Worm (Caenorhabditis elegans): ENCODE measurements around the gene gsp-2.
A peak's percentile ranks its signal among the peaks of the same experiment; 100 is the strongest.

The gsp-2 gene

DNA sequence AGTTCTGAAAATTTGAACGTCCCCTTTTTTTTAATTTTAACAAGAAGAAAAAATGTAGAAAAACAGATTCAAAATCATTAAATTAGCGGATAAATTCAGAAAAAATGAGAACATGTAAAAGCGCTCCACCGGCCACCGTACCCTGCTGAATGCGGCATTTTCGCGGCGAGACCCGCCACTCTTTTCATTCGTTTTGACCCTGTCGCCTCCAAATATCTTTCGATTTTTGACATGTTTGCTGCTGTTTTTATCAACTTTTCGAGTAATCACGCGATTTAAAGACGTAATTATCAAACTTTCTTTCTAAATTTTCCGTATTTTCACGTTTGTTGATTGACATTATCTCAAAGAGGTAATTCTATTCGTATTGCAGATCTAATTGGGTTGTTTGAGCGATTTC, at the start of gene gsp-2:
gsp-2 (plus strand) TSS at position 374 of the 400 bp plus-strand sequence.
- TF ChIP-seq W03F9.2 (tag; optimal IDR thresholded peaks at IDR 0.05), result peak; percentile 85
- TF ChIP-seq him-1 (tag; optimal IDR thresholded peaks at IDR 0.05), result no peak

DNA sequence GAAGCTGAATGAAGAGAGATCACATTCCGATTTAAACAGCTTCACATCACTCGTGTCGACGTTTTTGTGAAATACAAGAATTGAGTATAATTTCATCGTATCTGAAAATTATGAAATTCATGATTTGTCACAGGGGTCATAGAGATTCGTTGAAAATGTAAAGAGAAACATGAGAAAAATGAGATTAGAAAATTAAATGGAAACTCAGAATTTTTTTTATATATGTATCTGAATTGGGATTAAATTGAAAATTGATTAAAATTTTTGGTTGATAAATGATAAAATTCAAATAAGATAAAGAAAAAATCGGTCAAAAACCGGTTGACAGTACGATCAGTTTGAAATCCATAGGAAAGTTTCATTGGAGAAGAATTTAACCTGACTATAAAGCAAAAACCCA, 48.9 kb upstream of the gsp-2 start, which contains the start of gene ykt-6:
ykt-6 (minus strand) TSS at position 101 of the 400 bp plus-strand sequence.
- TF ChIP-seq him-1 (tag; optimal IDR thresholded peaks at IDR 0.05) (no peak), dao-5 (tag; optimal IDR thresholded peaks at IDR 0.05) (no peak), W03F9.2 (tag; optimal IDR thresholded peaks at IDR 0.05) (no peak)

DNA sequence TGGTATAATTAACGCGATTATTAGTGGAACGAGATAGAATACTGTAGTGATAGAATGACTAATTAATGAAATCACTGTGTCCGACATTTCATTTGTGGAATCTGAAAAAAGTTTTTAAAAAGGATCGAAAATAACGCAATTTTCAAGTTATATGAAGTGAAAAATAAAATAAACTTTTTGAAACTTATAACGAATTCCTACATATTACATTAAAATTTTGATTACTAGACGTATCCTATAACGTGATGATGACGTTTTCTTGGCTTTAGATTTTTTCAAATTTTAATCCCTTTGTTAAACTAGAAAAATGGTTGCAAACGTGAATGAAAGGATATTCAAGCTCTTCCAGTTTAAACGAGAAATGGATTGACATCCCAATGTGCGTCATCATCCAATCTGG, 45.9 kb upstream of the gsp-2 start, which contains the start of gene algn-11:
algn-11 (minus strand) TSS at position 101 of the 400 bp plus-strand sequence.
- TF ChIP-seq him-1 (tag; optimal IDR thresholded peaks at IDR 0.05) (no peak), dao-5 (tag; optimal IDR thresholded peaks at IDR 0.05) (no peak), W03F9.2 (tag; optimal IDR thresholded peaks at IDR 0.05) (no peak)

DNA sequence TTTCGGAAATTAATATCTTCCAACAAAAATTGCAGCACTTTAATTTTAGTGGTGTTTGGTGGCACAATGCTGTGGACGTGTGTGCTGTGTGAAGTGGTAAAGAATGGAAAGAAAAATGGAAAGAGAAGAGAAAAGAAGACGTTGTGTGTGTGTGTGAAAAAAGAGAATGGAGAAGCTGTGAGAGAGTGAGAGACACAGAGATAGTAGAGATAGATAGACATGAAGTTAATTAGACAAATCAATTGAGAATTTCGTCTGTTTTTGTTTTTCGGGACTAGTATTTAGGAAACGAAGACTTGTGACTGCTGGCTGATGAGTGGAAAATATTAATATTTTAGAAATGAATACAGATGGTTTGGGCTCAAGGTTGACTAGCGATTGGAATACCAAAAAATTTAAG, 45.2 kb upstream of the gsp-2 start:
- TF ChIP-seq W03F9.2 (tag; optimal IDR thresholded peaks at IDR 0.05) (no peak), him-1 (tag; optimal IDR thresholded peaks at IDR 0.05) (no peak), dao-5 (tag; optimal IDR thresholded peaks at IDR 0.05) (no peak)

- no peak for TF ChIP-seq dao-5 (tag; optimal IDR thresholded peaks at IDR 0.05)
Measured at ce11 chrIII:7292569-7292968, 43.8 kb upstream of the gsp-2 start.

DNA sequence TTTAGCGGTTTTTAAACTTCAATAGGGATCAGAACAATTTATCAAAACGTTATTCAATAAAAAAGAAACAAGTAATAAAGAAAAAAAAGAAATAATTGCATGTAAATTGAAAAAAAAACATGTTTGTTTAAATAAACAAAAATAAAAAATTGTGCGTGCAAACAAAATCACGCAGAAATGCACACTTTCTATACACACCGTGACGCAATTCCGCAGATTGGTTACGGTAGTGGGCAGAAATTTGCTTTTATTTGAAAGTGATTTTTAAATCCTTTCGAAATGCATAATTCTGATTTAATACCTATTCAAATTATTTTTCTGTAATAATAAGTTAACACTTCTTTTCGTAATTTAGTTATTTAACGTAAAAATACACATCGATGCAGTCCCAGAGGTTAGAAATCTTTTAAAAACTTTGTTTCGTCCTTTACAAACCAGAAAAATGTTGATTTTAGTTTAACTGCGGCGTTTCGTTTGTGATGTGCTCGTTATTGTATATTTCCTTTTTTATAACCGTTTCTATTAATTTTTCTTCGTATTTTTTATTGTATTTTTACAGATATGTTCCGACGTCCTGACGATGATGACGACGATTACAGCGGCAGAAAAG, 43.2 kb upstream of the gsp-2 start, which contains the start of gene cwf-19L2:
cwf-19L2 (plus strand) TSS at position 560 of the 610 bp plus-strand sequence.
- peak; percentile 27 for TF ChIP-seq W03F9.2 (tag; optimal IDR thresholded peaks at IDR 0.05)
- no peak for TF ChIP-seq dao-5 (tag; optimal IDR thresholded peaks at IDR 0.05)

ce11 chrIII:7296092-7296668, 40.2 kb upstream of the gsp-2 start:
- TF ChIP-seq dao-5 (tag; optimal IDR thresholded peaks at IDR 0.05), result no peak
- TF ChIP-seq him-1 (tag; optimal IDR thresholded peaks at IDR 0.05), result no peak
- TF ChIP-seq W03F9.2 (tag; optimal IDR thresholded peaks at IDR 0.05), result no peak

- TF ChIP-seq dao-5 (tag; optimal IDR thresholded peaks at IDR 0.05) (no peak), him-1 (tag; optimal IDR thresholded peaks at IDR 0.05) (no peak), W03F9.2 (tag; optimal IDR thresholded peaks at IDR 0.05) (no peak)
Measured at ce11 chrIII:7297045-7297680, 39.2 kb upstream of the gsp-2 start.

DNA sequence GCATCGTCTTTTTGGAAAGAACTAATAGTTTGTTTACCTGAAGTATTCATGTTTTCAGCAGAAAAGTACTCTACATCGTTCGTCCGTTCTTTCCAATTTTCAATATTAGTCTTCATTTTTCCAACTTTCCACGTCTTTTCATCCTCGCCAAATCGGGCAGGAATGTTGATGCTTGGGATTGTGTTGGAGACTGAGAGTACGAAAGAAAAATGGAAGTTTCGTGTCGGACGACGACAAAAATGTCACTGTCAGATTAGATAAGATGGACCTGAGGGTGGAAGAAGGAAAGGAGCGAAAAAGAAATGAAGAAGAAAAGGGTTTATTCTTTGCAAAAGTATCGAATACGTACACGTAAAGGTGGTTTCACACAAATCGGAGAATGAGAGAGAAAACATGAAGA, 38.3 kb upstream of the gsp-2 start:
- no peak for TF ChIP-seq him-1 (tag; optimal IDR thresholded peaks at IDR 0.05)
- no peak for TF ChIP-seq W03F9.2 (tag; optimal IDR thresholded peaks at IDR 0.05)
- TF ChIP-seq dao-5 (tag; optimal IDR thresholded peaks at IDR 0.05), result no peak

DNA sequence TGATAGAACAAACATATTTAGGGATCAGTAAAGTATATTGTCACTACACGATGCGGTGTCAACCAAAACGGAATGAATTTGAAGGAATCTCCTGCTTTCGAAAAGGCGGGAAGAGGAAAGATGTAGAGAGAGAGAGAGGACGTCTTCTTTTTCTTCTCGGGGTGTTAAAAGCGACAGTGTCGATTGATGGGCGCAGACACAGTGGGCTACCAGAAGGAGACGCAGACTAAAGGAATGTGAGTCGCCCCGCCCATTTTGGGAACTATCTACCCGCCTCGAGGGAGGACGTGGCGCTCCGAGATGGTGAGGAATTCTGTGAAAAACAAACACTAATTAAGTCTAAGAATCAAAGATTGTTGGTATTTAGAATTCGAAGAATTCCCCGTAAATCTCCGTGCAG, 36.9 kb upstream of the gsp-2 start, which contains the start of the genes B0361.14 and B0361.9:
B0361.14 (minus strand) TSS at position 66 of the 400 bp plus-strand sequence.
B0361.9 (minus strand) TSS at position 166 of the 400 bp plus-strand sequence.
- TF ChIP-seq W03F9.2 (tag; optimal IDR thresholded peaks at IDR 0.05), result no peak
- TF ChIP-seq him-1 (tag; optimal IDR thresholded peaks at IDR 0.05), result no peak
- TF ChIP-seq dao-5 (tag; optimal IDR thresholded peaks at IDR 0.05), result no peak

DNA sequence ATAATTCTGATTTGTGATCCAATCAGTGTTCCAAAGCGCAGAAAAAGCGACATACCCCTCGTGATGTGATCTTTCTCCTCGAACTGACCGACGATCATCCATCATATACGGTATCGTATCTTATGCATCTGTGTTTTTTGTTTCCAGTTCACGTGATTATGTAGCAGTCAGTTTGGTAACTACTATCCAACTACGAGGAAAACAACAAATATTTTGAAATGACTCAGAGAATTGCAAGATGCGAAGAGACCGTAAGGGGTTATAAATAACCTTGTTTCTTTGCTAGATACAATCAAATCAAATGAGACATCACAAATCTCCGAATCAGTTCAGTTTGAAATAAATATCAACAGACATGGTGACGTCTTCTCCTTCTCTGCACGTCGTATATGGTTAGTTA, 36.2 kb upstream of the gsp-2 start:
- no peak for TF ChIP-seq him-1 (tag; optimal IDR thresholded peaks at IDR 0.05)

- TF ChIP-seq W03F9.2 (tag; optimal IDR thresholded peaks at IDR 0.05) (no peak), dao-5 (tag; optimal IDR thresholded peaks at IDR 0.05) (no peak), him-1 (tag; optimal IDR thresholded peaks at IDR 0.05) (no peak)
Measured at ce11 chrIII:7300763-7301162, 35.6 kb upstream of the gsp-2 start.

ce11 chrIII:7301668-7302067, 34.7 kb upstream of the gsp-2 start:
- no peak for TF ChIP-seq dao-5 (tag; optimal IDR thresholded peaks at IDR 0.05)
- TF ChIP-seq him-1 (tag; optimal IDR thresholded peaks at IDR 0.05), result no peak
- TF ChIP-seq W03F9.2 (tag; optimal IDR thresholded peaks at IDR 0.05), result no peak

DNA sequence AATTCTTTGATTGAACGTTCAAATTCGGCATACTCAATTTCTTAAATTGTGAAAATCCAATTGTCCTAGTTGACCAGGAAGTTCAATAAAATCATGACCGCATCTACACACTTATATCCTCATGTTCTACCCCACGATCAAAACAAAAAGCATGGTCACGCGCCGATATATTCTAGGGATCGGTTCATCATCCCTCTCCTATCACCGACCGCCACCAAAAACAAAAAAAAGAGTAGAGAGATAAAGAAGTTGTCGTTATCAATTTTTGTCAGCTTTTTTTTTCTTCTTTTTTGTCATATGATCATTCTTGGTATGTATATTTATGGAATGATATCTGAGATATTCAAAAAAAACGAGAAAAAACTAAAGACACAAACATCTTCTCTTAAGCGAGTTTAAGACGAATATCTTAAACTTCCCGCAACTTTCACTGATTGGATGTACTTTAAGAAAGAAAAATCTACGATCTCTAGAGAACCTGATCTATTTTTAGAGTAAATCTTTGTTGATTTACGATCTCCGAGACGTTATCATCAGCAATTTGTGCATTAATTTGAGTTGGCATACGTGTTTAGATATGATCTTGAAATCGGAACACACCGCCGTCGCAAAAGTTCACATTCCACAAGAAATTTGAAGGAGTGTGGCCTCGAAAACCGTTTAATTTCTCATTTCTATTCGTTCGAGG, 31.3 kb upstream of the gsp-2 start:
- TF ChIP-seq W03F9.2 (tag; optimal IDR thresholded peaks at IDR 0.05) (no peak), him-1 (tag; optimal IDR thresholded peaks at IDR 0.05) (no peak), dao-5 (tag; optimal IDR thresholded peaks at IDR 0.05) (no peak)

Data from whole organism, L4/young adult.